Fruit fly (Drosophila melanogaster) whole organism, prepupa: ENCODE data around the gene ry.

Experiments
- CG10631 ChIP-seq: fragments of 200-800 bp; sonication (Bioruptor generic); optimal IDR thresholded peaks from 2 replicates; lab custom pipeline; 2016; ENCODE audit warnings: missing biosample characterization, missing genetic modification characterization
- CG10669 ChIP-seq: fragments of 200-800 bp; sonication (Bioruptor generic); optimal IDR thresholded peaks from 3 replicates; lab custom pipeline; 2018; ENCODE audit warnings: missing biosample characterization, mild to moderate bottlenecking, missing genetic modification characterization, moderate library complexity
- CG11294 ChIP-seq: fragments of 200-800 bp; sonication (Bioruptor generic); IDR thresholded peaks from 2 replicates; pipeline ENCODE4 v1.3.6; 2022; ENCODE audit warnings: missing biosample characterization, missing genetic modification characterization
- CG15336 ChIP-seq: fragments of 200-800 bp; sonication (Bioruptor generic); IDR thresholded peaks from 2 replicates; pipeline ENCODE4 v1.3.6; 2022; ENCODE audit warnings: missing biosample characterization, missing genetic modification characterization
- CG1621 ChIP-seq: fragments of 200-800 bp; sonication (Bioruptor generic); optimal IDR thresholded peaks from 3 replicates; lab custom pipeline; 2018; ENCODE audit warnings: missing biosample characterization, mild to moderate bottlenecking, missing genetic modification characterization
- CG16779 ChIP-seq: fragments of 200-800 bp; sonication (Bioruptor generic); optimal IDR thresholded peaks from 3 replicates; lab custom pipeline; 2017; ENCODE audit warnings: missing biosample characterization, mild to moderate bottlenecking, missing genetic modification characterization
- CG4318 ChIP-seq: fragments of 200-800 bp; sonication (Bioruptor generic); optimal IDR thresholded peaks from 3 replicates; lab custom pipeline; 2017; ENCODE audit warnings: missing biosample characterization, mild to moderate bottlenecking, missing genetic modification characterization
- CG6276 ChIP-seq: fragments of 200-800 bp; sonication (Bioruptor generic); optimal IDR thresholded peaks from 2 replicates; lab custom pipeline; 2017; ENCODE audit warnings: missing biosample characterization, mild to moderate bottlenecking, missing genetic modification characterization
- CG6792 ChIP-seq: fragments of 200-800 bp; sonication (Bioruptor generic); optimal IDR thresholded peaks from 3 replicates; lab custom pipeline; 2016; ENCODE audit warnings: missing biosample characterization, missing genetic modification characterization
- CG6808 ChIP-seq: fragments of 200-800 bp; sonication (Bioruptor generic); optimal IDR thresholded peaks from 3 replicates; lab custom pipeline; 2017; ENCODE audit warnings: missing biosample characterization, missing genetic modification characterization, mild to moderate bottlenecking, moderate library complexity, missing genetic modification reagents
- CG8119 ChIP-seq: fragments of 200-800 bp; sonication (Bioruptor generic); IDR thresholded peaks from 3 replicates; pipeline ENCODE4 v1.3.6; 2022; ENCODE audit warnings: missing biosample characterization, missing genetic modification characterization
- CG8319 ChIP-seq: fragments of 200-800 bp; sonication (Bioruptor generic); optimal IDR thresholded peaks from 3 replicates; lab custom pipeline; 2016; ENCODE audit warnings: missing biosample characterization, missing genetic modification characterization
- Eip75B ChIP-seq: fragments of 200-800 bp; sonication (Bioruptor generic); optimal IDR thresholded peaks from 3 replicates; lab custom pipeline; 2016; ENCODE audit warnings: missing biosample characterization, missing genetic modification characterization
- Eip78C ChIP-seq: fragments of 200-800 bp; sonication (Bioruptor generic); peaks from one replicate; lab custom pipeline; 2016; ENCODE audit warnings: missing biosample characterization, missing genetic modification characterization
- Eip93F ChIP-seq: fragments of 200-800 bp; sonication (Bioruptor generic); optimal IDR thresholded peaks from 2 replicates; lab custom pipeline; 2016; ENCODE audit warnings: missing biosample characterization, mild to moderate bottlenecking, missing genetic modification characterization
- Ets21C ChIP-seq: fragments of 200-800 bp; sonication (Bioruptor generic); optimal IDR thresholded peaks from 3 replicates; lab custom pipeline; 2016; ENCODE audit warnings: missing biosample characterization, missing genetic modification characterization
- Gug ChIP-seq: fragments of 200-800 bp; sonication (Bioruptor generic); IDR thresholded peaks from 2 replicates; pipeline ENCODE4 v1.3.6; 2022; ENCODE audit warnings: missing biosample characterization, missing genetic modification characterization
- OdsH ChIP-seq: fragments of 200-800 bp; sonication (Bioruptor generic); optimal IDR thresholded peaks from 3 replicates; lab custom pipeline; 2016; ENCODE audit warnings: missing biosample characterization, missing genetic modification characterization
- Smox ChIP-seq: fragments of 200-800 bp; sonication (Bioruptor generic); optimal IDR thresholded peaks from 3 replicates; lab custom pipeline; 2016; ENCODE audit warnings: missing biosample characterization, missing genetic modification characterization
- Sox102F ChIP-seq: fragments of 200-800 bp; sonication (Bioruptor generic); optimal IDR thresholded peaks from 2 replicates; lab custom pipeline; 2016; ENCODE audit warnings: missing biosample characterization, mild to moderate bottlenecking, missing genetic modification characterization
- Sox14 ChIP-seq: fragments of 200-800 bp; sonication (Bioruptor generic); optimal IDR thresholded peaks from 3 replicates; lab custom pipeline; 2016; ENCODE audit warnings: missing biosample characterization, missing genetic modification characterization
- Sox15 ChIP-seq: fragments of 200-800 bp; sonication (Bioruptor generic); optimal IDR thresholded peaks from 3 replicates; lab custom pipeline; 2016; ENCODE audit warnings: missing biosample characterization, missing genetic modification characterization
- achi ChIP-seq: fragments of 200-800 bp; sonication (Bioruptor generic); optimal IDR thresholded peaks from 3 replicates; lab custom pipeline; 2016; ENCODE audit warnings: missing biosample characterization, missing genetic modification characterization
- cyc ChIP-seq: fragments of 200-800 bp; sonication (Bioruptor generic); optimal IDR thresholded peaks from 3 replicates; lab custom pipeline; 2016; ENCODE audit warnings: missing biosample characterization, missing genetic modification characterization
- dac ChIP-seq: fragments of 200-800 bp; sonication (Bioruptor generic); optimal IDR thresholded peaks from 2 replicates; lab custom pipeline; 2017; ENCODE audit warnings: missing biosample characterization, mild to moderate bottlenecking, missing genetic modification characterization
- esn ChIP-seq: fragments of 200-800 bp; sonication (Bioruptor generic); optimal IDR thresholded peaks from 2 replicates; lab custom pipeline; 2016; ENCODE audit warnings: missing biosample characterization, mild to moderate bottlenecking, missing genetic modification characterization, moderate library complexity
- fd59A ChIP-seq: fragments of 200-800 bp; sonication (Bioruptor generic); optimal IDR thresholded peaks from 2 replicates; lab custom pipeline; 2017; ENCODE audit warnings: missing biosample characterization, mild to moderate bottlenecking, missing genetic modification characterization, missing genetic modification reagents
- fd85E ChIP-seq: fragments of 200-800 bp; sonication (Bioruptor generic); optimal IDR thresholded peaks from 3 replicates; lab custom pipeline; 2016; ENCODE audit warnings: missing biosample characterization, missing genetic modification characterization
- fkh ChIP-seq: fragments of 200-800 bp; sonication (Bioruptor generic); optimal IDR thresholded peaks from 3 replicates; lab custom pipeline; 2017; ENCODE audit warnings: missing biosample characterization, mild to moderate bottlenecking, missing genetic modification characterization, moderate library complexity
- lz ChIP-seq: fragments of 200-800 bp; sonication (Bioruptor generic); optimal IDR thresholded peaks from 3 replicates; lab custom pipeline; 2016; ENCODE audit warnings: missing biosample characterization, missing genetic modification characterization
- ss ChIP-seq, 2 experiments: fragments of 200-800 bp; sonication (Bioruptor generic); optimal IDR thresholded peaks; 2 replicates in 1 of 2; 3 replicates in 1 of 2; lab custom pipeline; 2017 to 2018; ENCODE audit warnings: mild to moderate bottlenecking in 2 of 2, missing biosample characterization in 2 of 2, missing genetic modification characterization in 2 of 2, moderate library complexity in 1 of 2
- svp ChIP-seq: fragments of 200-800 bp; sonication (Bioruptor generic); peaks from one replicate; lab custom pipeline; 2016; ENCODE audit warnings: missing biosample characterization, missing genetic modification characterization

Gene ry

dm6 chr3R:13078263-13078662, 45.9 kb downstream of the ry start (continued):
- TF ChIP-seq cyc, result peak; percentile 6

DNA sequence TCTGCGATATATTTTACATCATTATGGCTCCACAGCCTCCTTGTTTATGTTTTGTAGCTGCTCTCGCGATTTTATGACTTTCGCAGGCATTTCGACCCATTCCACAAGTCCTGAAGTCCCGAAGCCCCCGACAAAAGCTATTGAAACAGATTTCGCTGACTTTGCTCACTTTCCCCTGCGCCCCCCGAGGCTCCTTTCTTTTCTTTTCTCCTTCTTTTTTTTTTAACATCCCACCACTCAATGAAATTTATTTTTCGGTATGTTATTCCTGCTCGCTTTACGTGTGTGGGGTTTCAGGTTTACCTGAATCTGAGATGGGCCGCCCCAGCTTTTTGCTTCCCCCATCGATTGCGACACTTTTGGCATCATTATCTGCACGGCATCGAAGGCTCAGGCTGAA, 50.1 kb downstream of the ry start:
- TF ChIP-seq Eip93F (GFP tag; lab: Kevin White, UChicago) (no peak), OdsH (GFP tag; lab: Kevin White, UChicago) (no peak), Sox102F (GFP tag; lab: Kevin White, UChicago) (no peak), Ets21C (GFP tag; lab: Kevin White, UChicago) (no peak), ss (GFP tag; optimal IDR thresholded peaks at IDR 0.05; lab: Kevin White, UChicago) (no peak), svp (no peak), CG6808 (no peak), CG11294 (GFP tag; lab: Robert Waterston, UW) (no peak), CG1621 (tag; lab: Kevin White, UChicago) (no peak), CG10631 (GFP tag; lab: Kevin White, UChicago) (no peak), Eip75B (GFP tag; lab: Kevin White, UChicago) (no peak), CG8319 (GFP tag; lab: Kevin White, UChicago) (no peak), CG15336 (GFP tag; lab: Robert Waterston, UW) (no peak), CG8119 (GFP tag; lab: Robert Waterston, UW) (no peak), Sox14 (no peak), Eip78C (GFP tag; lab: Kevin White, UChicago) (no peak)
- TF ChIP-seq, all 60 proteins: peak for 0

DNA sequence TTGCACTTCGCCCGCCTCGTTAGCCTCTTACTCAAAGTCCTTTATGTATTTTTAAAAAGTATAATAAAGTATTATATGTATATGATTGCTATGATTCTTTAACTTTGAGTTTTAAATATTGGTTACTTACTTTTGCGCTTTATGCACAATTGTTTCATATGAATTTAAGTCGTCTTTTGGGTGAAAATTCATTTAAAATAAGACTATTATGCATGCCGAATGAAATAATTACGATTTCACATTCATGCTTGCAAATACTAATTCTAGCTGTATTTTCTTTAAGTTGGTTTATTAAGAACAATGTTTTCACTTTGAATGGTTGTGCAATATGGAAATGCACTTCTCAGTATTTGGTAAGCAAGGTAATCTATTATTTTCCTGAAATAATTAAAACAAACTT, 53.6 kb downstream of the ry start, which contains the start of gene CG43063:
CG43063 (plus strand) TSS at position 301 of the 400 bp plus-strand sequence.
- no peak for TF ChIP-seq CG4318
- no peak for TF ChIP-seq fd85E (GFP tag; lab: Kevin White, UChicago)
- TF ChIP-seq fkh, result no peak
- no peak for TF ChIP-seq CG16779 (tag; lab: Kevin White, UChicago)
- TF ChIP-seq lz (GFP tag; lab: Kevin White, UChicago), result no peak
- no peak for TF ChIP-seq CG10631 (GFP tag; lab: Kevin White, UChicago)
- no peak for TF ChIP-seq Gug (GFP tag; lab: Robert Waterston, UW)
- no peak for TF ChIP-seq Eip78C (GFP tag; lab: Kevin White, UChicago)
- TF ChIP-seq achi (GFP tag; lab: Kevin White, UChicago), result no peak
- TF ChIP-seq CG10669 (GFP tag; lab: Kevin White, UChicago), result no peak
- TF ChIP-seq dac (GFP tag; lab: Kevin White, UChicago), result no peak
- no peak for TF ChIP-seq Sox15 (GFP tag; lab: Kevin White, UChicago)
- no peak for TF ChIP-seq esn (GFP tag; lab: Kevin White, UChicago)
- no peak for TF ChIP-seq CG6792 (GFP tag; lab: Kevin White, UChicago)
- TF ChIP-seq CG6276 (GFP tag; lab: Kevin White, UChicago), result no peak
- TF ChIP-seq Smox, result no peak
- no peak for TF ChIP-seq OdsH (GFP tag; lab: Kevin White, UChicago)
- no peak for TF ChIP-seq fd59A
- TF ChIP-seq, all 60 proteins: peak for 0
